Worm (Caenorhabditis elegans) whole organism, young adult: Measurements from ENCODE around the gene F14D7.2.

Experiments used
- F33H1.4 ChIP-seq: fragments of 200-800 bp; sonication (Bioruptor generic); IDR thresholded peaks from 2 replicates; pipeline ENCODE4 v1.3.6; 2022; ENCODE audit warnings: missing genetic modification reagents, missing genetic modification characterization, missing compliant biosample characterization
- F57C9.4 ChIP-seq: sonication (generic microtip); optimal IDR thresholded peaks from 2 replicates; lab custom pipeline; 2017; ENCODE audit warnings: mild to moderate bottlenecking, missing genetic modification characterization, missing compliant biosample characterization
- ccch-3 ChIP-seq: fragments of 200-800 bp; sonication (Bioruptor generic); optimal IDR thresholded peaks from 2 replicates; lab custom pipeline; 2018; ENCODE audit warnings: mild to moderate bottlenecking, missing genetic modification characterization, missing compliant biosample characterization
- dpl-1 ChIP-seq: fragments of 150-350 bp; optimal IDR thresholded peaks from 2 replicates; lab custom pipeline; 2014; ENCODE audit warnings: missing biosample characterization, missing genetic modification reagents, missing genetic modification characterization
- egl-44 ChIP-seq: fragments of 200-800 bp; sonication (Bioruptor generic); IDR thresholded peaks from 2 replicates; pipeline ENCODE4 v1.3.6; 2022; ENCODE audit warnings: missing genetic modification reagents, missing genetic modification characterization, missing compliant biosample characterization
- hlh-12 ChIP-seq: sonication (generic microtip); optimal IDR thresholded peaks from 2 replicates; lab custom pipeline; 2016; ENCODE audit warnings: missing genetic modification characterization, missing compliant biosample characterization
- mcd-1 ChIP-seq: fragments of 200-800 bp; sonication (Bioruptor generic); IDR thresholded peaks from 2 replicates; pipeline ENCODE4 v1.3.6; 2022; ENCODE audit warnings: missing genetic modification reagents, missing genetic modification characterization, missing compliant biosample characterization
- mes-4 ChIP-seq: sonication (generic microtip); optimal IDR thresholded peaks from 2 replicates; lab custom pipeline; 2016; ENCODE audit warnings: missing genotype, missing genetic modification characterization, missing compliant biosample characterization
- nfya-1 ChIP-seq: sonication (generic microtip); optimal IDR thresholded peaks from 2 replicates; lab custom pipeline; 2017; ENCODE audit warnings: antibody characterized with exemption, missing compliant biosample characterization, missing genetic modification characterization, borderline replicate concordance; ENCODE audit not compliant: insufficient read depth
- nfyb-1 ChIP-seq: fragments of 200-800 bp; sonication (Bioruptor generic); IDR thresholded peaks from 2 replicates; pipeline ENCODE4 v1.3.6; 2022; ENCODE audit warnings: missing genetic modification reagents, missing genetic modification characterization, missing compliant biosample characterization
- unc-130 ChIP-seq: sonication (generic microtip); optimal IDR thresholded peaks from 2 replicates; lab custom pipeline; 2016; ENCODE audit warnings: missing genetic modification reagents, missing genetic modification characterization, missing compliant biosample characterization
- unc-62 ChIP-seq: fragments of 150-350 bp; optimal IDR thresholded peaks from 2 replicates; lab custom pipeline; 2014; ENCODE audit warnings: missing biosample characterization, missing genetic modification reagents, missing genetic modification characterization
- ztf-3 ChIP-seq: fragments of 200-800 bp; sonication (Bioruptor generic); optimal IDR thresholded peaks from 2 replicates; lab custom pipeline; 2018; ENCODE audit warnings: mild to moderate bottlenecking, missing genetic modification characterization, missing compliant biosample characterization
- ztf-6 ChIP-seq: fragments of 200-800 bp; sonication (Bioruptor generic); IDR thresholded peaks from 2 replicates; pipeline ENCODE4 v1.3.6; 2022; ENCODE audit warnings: missing genetic modification reagents, missing genetic modification characterization, missing compliant biosample characterization

ce11 chrV:14328806-14329205, 35.3 kb upstream of the F14D7.2 start, which contains the start of gene pepm-1:
- TF ChIP-seq ztf-3 (GFP tag; lab: Kevin White, UChicago) (no peak), mes-4 (tag; lab: Kevin White, UChicago) (no peak), ccch-3 (GFP tag; lab: Kevin White, UChicago) (no peak), unc-130 (GFP tag; lab: Kevin White, UChicago) (no peak), dpl-1 (GFP tag; lab: Kevin White, UChicago) (no peak), nfyb-1 (GFP tag; lab: Robert Waterston, UW) (no peak), hlh-12 (tag; lab: Kevin White, UChicago) (no peak), egl-44 (GFP tag; lab: Robert Waterston, UW) (no peak), F33H1.4 (GFP tag; lab: Robert Waterston, UW) (no peak), nfya-1 (tag; lab: Kevin White, UChicago) (no peak), ztf-6 (no peak), mcd-1 (GFP tag; lab: Robert Waterston, UW) (no peak), F57C9.4 (tag; lab: Kevin White, UChicago) (no peak), unc-62 (GFP tag; lab: Kevin White, UChicago) (no peak)
